Worm (Caenorhabditis elegans) whole organism, L1 larva: ENCODE results near the gene egl-2.

Source experiments
- C16A3.4 ChIP-seq: fragments of 150-350 bp; optimal IDR thresholded peaks from 2 replicates; lab custom pipeline; 2014; ENCODE audit warnings: missing biosample characterization, missing genetic modification characterization
- F16B12.6 ChIP-seq: fragments of 150-350 bp; optimal IDR thresholded peaks from 2 replicates; lab custom pipeline; 2014; ENCODE audit warnings: missing biosample characterization, missing genetic modification characterization
- aly-2 ChIP-seq: fragments of 150-350 bp; optimal IDR thresholded peaks from 2 replicates; lab custom pipeline; 2014; ENCODE audit warnings: missing biosample characterization, missing genetic modification characterization
- blmp-1 ChIP-seq: fragments of 150-350 bp; optimal IDR thresholded peaks from 2 replicates; lab custom pipeline; 2014; ENCODE audit warnings: missing biosample characterization, missing genetic modification characterization
- ceh-63 ChIP-seq: fragments of 200-800 bp; sonication (Bioruptor generic); optimal IDR thresholded peaks from 2 replicates; lab custom pipeline; 2018; ENCODE audit warnings: mild to moderate bottlenecking, missing genetic modification characterization, missing compliant biosample characterization
- ceh-82 ChIP-seq, 3 experiments: fragments of 150-350 bp in 1 of 3; sonication (generic microtip) in 2 of 3; optimal IDR thresholded peaks; 2 replicates each; lab custom pipeline; 2014 to 2017; ENCODE audit warnings: missing biosample characterization in 3 of 3, missing genetic modification characterization in 3 of 3
- dpl-1 ChIP-seq, 3 experiments: fragments of 150-350 bp in 2 of 3; sonication (generic microtip) in 1 of 3; optimal IDR thresholded peaks; 2 replicates each; lab custom pipeline; 2014 to 2017; ENCODE audit warnings: missing biosample characterization in 3 of 3, missing genetic modification characterization in 3 of 3, missing genetic modification reagents in 3 of 3
- dsc-1 ChIP-seq: sonication (generic microtip); optimal IDR thresholded peaks from 2 replicates; lab custom pipeline; 2016; ENCODE audit warnings: mild to moderate bottlenecking, missing genetic modification characterization, missing compliant biosample characterization
- efl-1 ChIP-seq, 4 experiments: fragments of 150-350 bp; optimal IDR thresholded peaks in 3 of 4; peaks in 1 of 4; 1 replicate in 1 of 4; 2 replicates in 3 of 4; lab custom pipeline; 2014; ENCODE audit warnings: missing biosample characterization in 2 of 4, missing genetic modification characterization in 2 of 4, missing genetic modification reagents in 2 of 4
- ets-5 ChIP-seq: fragments of 200-800 bp; sonication (Bioruptor generic); IDR thresholded peaks from 2 replicates; pipeline ENCODE4 v1.3.6; 2022; ENCODE audit warnings: missing genetic modification characterization, missing compliant biosample characterization
- fkh-8 ChIP-seq: sonication (generic microtip); optimal IDR thresholded peaks from 2 replicates; lab custom pipeline; 2016; ENCODE audit warnings: mild to moderate bottlenecking, missing genetic modification characterization, missing compliant biosample characterization
- fos-1 ChIP-seq: fragments of 150-350 bp; optimal IDR thresholded peaks from 2 replicates; lab custom pipeline; 2014; ENCODE audit warnings: missing biosample characterization, missing genetic modification characterization
- grh-1 ChIP-seq: fragments of 200-800 bp; sonication (Bioruptor generic); IDR thresholded peaks from 2 replicates; pipeline ENCODE4 v1.3.6; 2022; ENCODE audit warnings: missing genetic modification reagents, missing genetic modification characterization, missing compliant biosample characterization
- hpl-2 ChIP-seq: fragments of 150-350 bp; optimal IDR thresholded peaks from 2 replicates; lab custom pipeline; 2014; ENCODE audit warnings: missing biosample characterization, missing genetic modification reagents, missing genetic modification characterization
- isw-1 ChIP-seq: fragments of 200-800 bp; sonication (Bioruptor generic); IDR thresholded peaks from 2 replicates; pipeline ENCODE4 v1.3.6; 2022; ENCODE audit warnings: missing genetic modification characterization, missing compliant biosample characterization
- lin-13 ChIP-seq: fragments of 150-350 bp; optimal IDR thresholded peaks from 2 replicates; lab custom pipeline; 2014; ENCODE audit warnings: missing biosample characterization, missing genetic modification reagents, missing genetic modification characterization
- lin-14 ChIP-seq: fragments of 200-800 bp; sonication (Bioruptor generic); optimal IDR thresholded peaks from 2 replicates; lab custom pipeline; 2018; ENCODE audit warnings: mild to moderate bottlenecking, missing genetic modification characterization, moderate library complexity, missing compliant biosample characterization
- lin-15B ChIP-seq: fragments of 150-350 bp; sonication (generic microtip); optimal IDR thresholded peaks from 3 replicates; lab custom pipeline; 2014; ENCODE audit warnings: missing biosample characterization, missing genetic modification characterization
- lin-35 ChIP-seq, 2 experiments: fragments of 150-350 bp; optimal IDR thresholded peaks; 2 replicates each; lab custom pipeline; 2014; ENCODE audit warnings: missing biosample characterization in 2 of 2, missing genetic modification characterization in 2 of 2, missing genetic modification reagents in 2 of 2
- lir-3 ChIP-seq: sonication (generic microtip); optimal IDR thresholded peaks from 2 replicates; lab custom pipeline; 2016; ENCODE audit warnings: mild to moderate bottlenecking, missing genetic modification characterization, moderate library complexity, missing compliant biosample characterization; ENCODE audit not compliant: poor library complexity
- lsy-2 ChIP-seq, 2 experiments: fragments of 150-350 bp; optimal IDR thresholded peaks; 2 replicates each; lab custom pipeline; 2014; ENCODE audit warnings: missing biosample characterization in 2 of 2, missing genetic modification characterization in 2 of 2
- mab-9 ChIP-seq: fragments of 200-800 bp; sonication (Bioruptor generic); IDR thresholded peaks from 2 replicates; pipeline ENCODE4 v1.3.6; 2022; ENCODE audit warnings: missing genetic modification reagents, missing genetic modification characterization, missing compliant biosample characterization
- mdl-1 ChIP-seq, 2 experiments: fragments of 150-350 bp; optimal IDR thresholded peaks; 2 replicates each; lab custom pipeline; 2014 to 2017; ENCODE audit warnings: missing biosample characterization in 2 of 2, missing genetic modification characterization in 2 of 2, inconsistent platforms in 1 of 2
- mep-1 ChIP-seq: fragments of 150-350 bp; optimal IDR thresholded peaks from 2 replicates; lab custom pipeline; 2014; ENCODE audit warnings: missing biosample characterization, missing genetic modification characterization
- nhr-11 ChIP-seq: fragments of 150-350 bp; optimal IDR thresholded peaks from 2 replicates; lab custom pipeline; 2014; ENCODE audit warnings: missing biosample characterization, missing genetic modification characterization
- nhr-19 ChIP-seq: fragments of 200-800 bp; sonication (Bioruptor generic); conservative IDR thresholded peaks from 2 replicates; pipeline ENCODE4 v1.3.6; 2022; ENCODE audit warnings: missing genetic modification characterization, missing compliant biosample characterization
- nhr-20 ChIP-seq: sonication (generic microtip); optimal IDR thresholded peaks from 2 replicates; lab custom pipeline; 2016; ENCODE audit warnings: mild to moderate bottlenecking, missing genetic modification characterization, missing compliant biosample characterization
- nhr-237 ChIP-seq: fragments of 150-350 bp; optimal IDR thresholded peaks from 2 replicates; lab custom pipeline; 2014; ENCODE audit warnings: missing biosample characterization, missing genetic modification characterization
- nhr-47 ChIP-seq: sonication (generic microtip); optimal IDR thresholded peaks from 2 replicates; lab custom pipeline; 2016; ENCODE audit warnings: mild to moderate bottlenecking, missing genetic modification characterization, moderate library complexity, missing compliant biosample characterization
- nhr-71 ChIP-seq: sonication (generic microtip); optimal IDR thresholded peaks from 2 replicates; lab custom pipeline; 2016; ENCODE audit warnings: mild to moderate bottlenecking, missing genetic modification characterization, moderate library complexity, missing compliant biosample characterization
- nhr-76 ChIP-seq: sonication (generic microtip); optimal IDR thresholded peaks from 2 replicates; lab custom pipeline; 2017; ENCODE audit warnings: missing biosample characterization, missing genetic modification characterization
- nhr-77 ChIP-seq: fragments of 150-350 bp; optimal IDR thresholded peaks from 2 replicates; lab custom pipeline; 2014; ENCODE audit warnings: missing biosample characterization, missing genetic modification characterization
- nhr-85 ChIP-seq: sonication (generic microtip); peaks from one replicate; lab custom pipeline; 2016; ENCODE audit warnings: missing genetic modification characterization, inconsistent platforms, missing compliant biosample characterization
- nhr-90 ChIP-seq: sonication (generic microtip); optimal IDR thresholded peaks from 2 replicates; lab custom pipeline; 2016; ENCODE audit warnings: mild to moderate bottlenecking, missing genetic modification characterization, missing compliant biosample characterization; ENCODE audit not compliant: poor library complexity
- pag-3 ChIP-seq: sonication (generic microtip); optimal IDR thresholded peaks from 2 replicates; lab custom pipeline; 2017; ENCODE audit warnings: missing genetic modification characterization, mild to moderate bottlenecking, missing compliant biosample characterization, antibody characterized with exemption, borderline replicate concordance; ENCODE audit not compliant: insufficient read depth
- rnt-1 ChIP-seq: sonication (generic microtip); optimal IDR thresholded peaks from 2 replicates; lab custom pipeline; 2016; ENCODE audit warnings: mild to moderate bottlenecking, missing genetic modification characterization, moderate library complexity, missing compliant biosample characterization
- skn-1 ChIP-seq: fragments of 150-350 bp; optimal IDR thresholded peaks from 2 replicates; lab custom pipeline; 2014; ENCODE audit warnings: missing biosample characterization, missing genetic modification characterization
- snpc-4 ChIP-seq: fragments of 150-350 bp; optimal IDR thresholded peaks from 2 replicates; lab custom pipeline; 2014; ENCODE audit warnings: missing biosample characterization, missing genetic modification characterization
- snu-23 ChIP-seq: sonication (generic microtip); optimal IDR thresholded peaks from 2 replicates; lab custom pipeline; 2016; ENCODE audit warnings: missing genetic modification characterization, missing compliant biosample characterization
- sup-37 ChIP-seq: fragments of 200-800 bp; sonication (Bioruptor generic); optimal IDR thresholded peaks from 2 replicates; lab custom pipeline; 2018; ENCODE audit warnings: mild to moderate bottlenecking, missing genetic modification characterization, missing compliant biosample characterization
- swsn-7 ChIP-seq: sonication (generic microtip); optimal IDR thresholded peaks from 2 replicates; lab custom pipeline; 2016; ENCODE audit warnings: missing genetic modification characterization, missing compliant biosample characterization
- tbx-2 ChIP-seq: sonication (generic microtip); optimal IDR thresholded peaks from 2 replicates; lab custom pipeline; 2016; ENCODE audit warnings: missing genetic modification characterization, missing compliant biosample characterization
- tlp-1 ChIP-seq: fragments of 150-350 bp; optimal IDR thresholded peaks from 2 replicates; lab custom pipeline; 2014; ENCODE audit warnings: missing biosample characterization, missing genetic modification characterization
- unc-130 ChIP-seq: fragments of 150-350 bp; optimal IDR thresholded peaks from 2 replicates; lab custom pipeline; 2017; ENCODE audit warnings: missing biosample characterization, missing genetic modification characterization, inconsistent platforms
- unc-30 ChIP-seq: sonication (generic microtip); optimal IDR thresholded peaks from 2 replicates; lab custom pipeline; 2017; ENCODE audit warnings: missing biosample characterization, missing genetic modification characterization
- unc-62 ChIP-seq: fragments of 150-350 bp; optimal IDR thresholded peaks from 2 replicates; lab custom pipeline; 2014; ENCODE audit warnings: missing biosample characterization, missing genetic modification reagents, missing genetic modification characterization
- unc-86 ChIP-seq: sonication (generic microtip); optimal IDR thresholded peaks from 2 replicates; lab custom pipeline; 2016; ENCODE audit warnings: missing genetic modification characterization, missing compliant biosample characterization
- xbp-1 ChIP-seq: sonication (generic microtip); optimal IDR thresholded peaks from 2 replicates; lab custom pipeline; 2016; ENCODE audit warnings: missing genetic modification characterization, missing compliant biosample characterization
- ztf-11 ChIP-seq, 2 experiments: sonication (generic microtip); optimal IDR thresholded peaks; 2 replicates each; lab custom pipeline; 2016 to 2017; ENCODE audit warnings: missing genetic modification characterization in 2 of 2, missing biosample characterization in 1 of 2, missing compliant biosample characterization in 1 of 2
- ztf-4 ChIP-seq: fragments of 150-350 bp; optimal IDR thresholded peaks from 2 replicates; lab custom pipeline; 2014; ENCODE audit warnings: missing biosample characterization, missing genetic modification characterization

Gene egl-2

ce11 chrV:1263939-1264823 is 35.0 kb downstream of the egl-2 start, which contains the start of the genes rab-1 and C39F7.5:
TSS of gene rab-1 (minus strand) at chrV:1263989.
TSS of gene C39F7.5 (plus strand) at chrV:1264773.
- TF ChIP-seq blmp-1 (tag; lab: Kevin White, UChicago) (peak; percentile 51), nhr-90 (tag; lab: Kevin White, UChicago) (peak; percentile 23), tbx-2 (tag; lab: Kevin White, UChicago) (peak; percentile 31), nhr-19 (peak; percentile 43), tlp-1 (tag; lab: Kevin White, UChicago) (no peak), ceh-82 (tag; optimal IDR thresholded peaks at IDR 0.05; lab: Kevin White, UChicago) (peak; percentile 9 to 65 (median 31)), F16B12.6 (peak; percentile 45), lin-14 (GFP tag; lab: Kevin White, UChicago) (peak; percentile 96), grh-1 (GFP tag; lab: Robert Waterston, UW) (no peak), unc-130 (tag; lab: Kevin White, UChicago) (peak; percentile 69), ceh-63 (no peak), dsc-1 (tag; lab: Kevin White, UChicago) (peak; percentile 27), snpc-4 (tag; lab: Kevin White, UChicago) (peak; percentile 14), unc-30 (no peak), rnt-1 (tag; lab: Kevin White, UChicago) (peak; percentile 47), nhr-11 (peak; percentile 56), swsn-7 (tag; lab: Kevin White, UChicago) (peak; percentile 46), nhr-85 (peak; percentile 78), mdl-1 (tag; optimal IDR thresholded peaks at IDR 0.05; lab: Kevin White, UChicago) (peak in 1 of 2 experiments; percentile 67), hpl-2 (GFP tag; lab: Kevin White, UChicago) (no peak), ztf-4 (peak; percentile 6), fos-1 (tag; lab: Kevin White, UChicago) (peak; percentile 14), lin-15B (tag; lab: Kevin White, UChicago) (peak; percentile 72), nhr-71 (tag; lab: Kevin White, UChicago) (peak; percentile 70), aly-2 (tag; lab: Kevin White, UChicago) (no peak), nhr-77 (tag; lab: Kevin White, UChicago) (no peak), lir-3 (tag; lab: Kevin White, UChicago) (peak; percentile 5), ets-5 (GFP tag; lab: Robert Waterston, UW) (no peak), skn-1 (tag; lab: Kevin White, UChicago) (peak; percentile 52), nhr-76 (tag; lab: Kevin White, UChicago) (no peak), C16A3.4 (tag; lab: Kevin White, UChicago) (peak; percentile 57), unc-62 (GFP tag; lab: Kevin White, UChicago) (no peak), ztf-11 (tag; optimal IDR thresholded peaks at IDR 0.05; lab: Kevin White, UChicago) (no peak), dpl-1 (GFP tag; optimal IDR thresholded peaks at IDR 0.05; lab: Kevin White, UChicago) (peak; percentile 36 to 71 (median 55)), isw-1 (GFP tag; lab: Robert Waterston, UW) (peak; percentile 44), nhr-237 (no peak), nhr-20 (peak; percentile 50), mep-1 (peak; percentile 73), efl-1 (optimal IDR thresholded peaks at IDR 0.05; lab: Kevin White, UChicago) (peak; percentile 39 to 46), efl-1 (GFP tag; optimal IDR thresholded peaks at IDR 0.05 in 1 of 2; lab: Kevin White, UChicago) (peak; percentile 61), fkh-8 (tag; lab: Kevin White, UChicago) (peak; percentile 77), lsy-2 (tag; optimal IDR thresholded peaks at IDR 0.05; lab: Kevin White, UChicago) (peak; percentile 61 to 71), unc-86 (tag; lab: Kevin White, UChicago) (peak; percentile 3), sup-37 (GFP tag; lab: Kevin White, UChicago) (no peak), pag-3 (no peak), nhr-47 (peak; percentile 46), xbp-1 (peak; percentile 55), lin-35 (GFP tag; optimal IDR thresholded peaks at IDR 0.05; lab: Kevin White, UChicago) (peak; percentile 65 to 71), snu-23 (peak; percentile 63), mab-9 (GFP tag; lab: Robert Waterston, UW) (no peak), lin-13 (GFP tag; lab: Kevin White, UChicago) (peak; percentile 23)
